Fruit fly (Drosophila melanogaster) whole organism, embryonic: ENCODE measurements around the gene MBD-like.

Source experiments
- B-H1 ChIP-seq: fragments of 200-800 bp; sonication (Bioruptor generic); IDR thresholded peaks from 3 replicates; pipeline ENCODE4 v1.3.6; 2022; ENCODE audit warnings: missing biosample characterization, missing genetic modification characterization
- C15 ChIP-seq: fragments of 200-800 bp; sonication (Bioruptor generic); IDR thresholded peaks from 3 replicates; pipeline ENCODE4 v1.3.6; 2022; ENCODE audit warnings: missing biosample characterization, missing genetic modification characterization
- CG1233 ChIP-seq: fragments of 200-800 bp; sonication (Bioruptor generic); optimal IDR thresholded peaks from 4 replicates; lab custom pipeline; 2018; ENCODE audit warnings: missing biosample characterization, mild to moderate bottlenecking, missing genetic modification characterization
- CG12391 ChIP-seq: fragments of 200-800 bp; sonication (Bioruptor generic); optimal IDR thresholded peaks from 3 replicates; lab custom pipeline; 2018; ENCODE audit warnings: missing biosample characterization, mild to moderate bottlenecking, missing genetic modification characterization, moderate library complexity
- CG15269 ChIP-seq: fragments of 200-800 bp; sonication (Bioruptor generic); optimal IDR thresholded peaks from 2 replicates; lab custom pipeline; 2018; ENCODE audit warnings: missing biosample characterization, mild to moderate bottlenecking, missing genetic modification characterization, moderate library complexity
- CG15601 ChIP-seq: fragments of 200-800 bp; sonication (Bioruptor generic); optimal IDR thresholded peaks from 3 replicates; lab custom pipeline; 2019; ENCODE audit warnings: missing biosample characterization, mild to moderate bottlenecking, missing genetic modification characterization, moderate library complexity
- CG17385 ChIP-seq: fragments of 200-800 bp; sonication (Bioruptor generic); optimal IDR thresholded peaks from 3 replicates; lab custom pipeline; 2018; ENCODE audit warnings: missing biosample characterization, mild to moderate bottlenecking, missing genetic modification characterization
- CG18599 ChIP-seq: fragments of 200-800 bp; sonication (Bioruptor generic); optimal IDR thresholded peaks from 3 replicates; lab custom pipeline; 2017; ENCODE audit warnings: missing biosample characterization, missing genetic modification characterization, mild to moderate bottlenecking, moderate library complexity, missing genetic modification reagents
- CG32767 ChIP-seq: fragments of 200-800 bp; sonication (Bioruptor generic); IDR thresholded peaks from 2 replicates; pipeline ENCODE4 v1.3.6; 2022; ENCODE audit warnings: missing biosample characterization, missing genetic modification characterization
- CG5180 ChIP-seq: fragments of 200-800 bp; sonication (Bioruptor generic); optimal IDR thresholded peaks from 3 replicates; lab custom pipeline; 2017; ENCODE audit warnings: missing biosample characterization, missing genetic modification characterization, mild to moderate bottlenecking, moderate library complexity, missing genetic modification reagents
- CG8290 ChIP-seq, 3 experiments: fragments of 200-800 bp; sonication (Bioruptor generic); optimal IDR thresholded peaks; 2 replicates each; lab custom pipeline; 2016 to 2019; ENCODE audit warnings: missing biosample characterization in 3 of 3, missing genetic modification characterization in 3 of 3, mild to moderate bottlenecking in 2 of 3, moderate library complexity in 1 of 3
- CG8924 ChIP-seq: fragments of 200-800 bp; optimal IDR thresholded peaks from 3 replicates; lab custom pipeline; 2019; ENCODE audit warnings: missing biosample characterization, mild to moderate bottlenecking, missing genetic modification characterization, moderate library complexity
- Camta ChIP-seq: fragments of 200-800 bp; sonication (Bioruptor generic); optimal IDR thresholded peaks from 2 replicates; lab custom pipeline; 2016; ENCODE audit warnings: missing biosample characterization, missing genetic modification characterization
- CoRest ChIP-seq: fragments of 200-800 bp; sonication (Bioruptor generic); optimal IDR thresholded peaks from 3 replicates; lab custom pipeline; 2018; ENCODE audit warnings: missing biosample characterization, mild to moderate bottlenecking, missing genetic modification characterization, moderate library complexity
- Dip3 ChIP-seq: fragments of 200-800 bp; sonication (Bioruptor generic); optimal IDR thresholded peaks from 3 replicates; lab custom pipeline; 2016; ENCODE audit warnings: missing biosample characterization, missing genetic modification characterization
- E2f2 ChIP-seq: fragments of 200-800 bp; sonication (Bioruptor generic); IDR thresholded peaks from 2 replicates; pipeline ENCODE4 v1.3.6; 2022; ENCODE audit warnings: missing biosample characterization, missing genetic modification characterization
- GATAe ChIP-seq: fragments of 200-800 bp; sonication (Bioruptor generic); conservative IDR thresholded peaks from 2 replicates; pipeline ENCODE4 v1.3.6; 2022; ENCODE audit warnings: missing biosample characterization, missing genetic modification characterization
- Hr3 ChIP-seq: fragments of 200-800 bp; sonication (Bioruptor generic); optimal IDR thresholded peaks from 3 replicates; lab custom pipeline; 2016; ENCODE audit warnings: missing biosample characterization, missing genetic modification characterization
- Jarid2 ChIP-seq: fragments of 200-800 bp; sonication (Bioruptor generic); optimal IDR thresholded peaks from 3 replicates; lab custom pipeline; 2017; ENCODE audit warnings: mild to moderate bottlenecking, missing biosample characterization, missing genetic modification reagents, missing genetic modification characterization
- Mad ChIP-seq: fragments of 200-800 bp; sonication (Bioruptor generic); optimal IDR thresholded peaks from 2 replicates; lab custom pipeline; 2016; ENCODE audit warnings: missing biosample characterization, missing genetic modification characterization
- Oli ChIP-seq: fragments of 200-800 bp; sonication (Bioruptor generic); optimal IDR thresholded peaks from 2 replicates; lab custom pipeline; 2018; ENCODE audit warnings: missing biosample characterization, mild to moderate bottlenecking, missing genetic modification characterization, moderate library complexity
- Side ChIP-seq: fragments of 200-800 bp; sonication (Bioruptor generic); optimal IDR thresholded peaks from 2 replicates; lab custom pipeline; 2016; ENCODE audit warnings: missing biosample characterization, missing genetic modification characterization
- Sry-δ ChIP-seq: fragments of 200-800 bp; sonication (Bioruptor generic); optimal IDR thresholded peaks from 2 replicates; lab custom pipeline; 2016; ENCODE audit warnings: missing biosample characterization, missing genetic modification characterization
- cas ChIP-seq: fragments of 200-800 bp; sonication (Bioruptor generic); IDR thresholded peaks from 2 replicates; pipeline ENCODE4 v1.3.6; 2022; ENCODE audit warnings: missing biosample characterization, missing genetic modification characterization
- chm ChIP-seq: fragments of 200-800 bp; sonication (Bioruptor generic); IDR thresholded peaks from 2 replicates; pipeline ENCODE4 v1.3.6; 2022; ENCODE audit warnings: missing biosample characterization, missing genetic modification characterization
- croc ChIP-seq: fragments of 200-800 bp; sonication (Bioruptor generic); conservative IDR thresholded peaks from 3 replicates; pipeline ENCODE4 v1.3.6; 2022; ENCODE audit warnings: missing biosample characterization, missing genetic modification characterization
- crol ChIP-seq: fragments of 200-800 bp; sonication (Bioruptor generic); IDR thresholded peaks from 2 replicates; pipeline ENCODE4 v1.3.6; 2022; ENCODE audit warnings: missing biosample characterization, missing genetic modification characterization
- dati ChIP-seq: fragments of 200-800 bp; sonication (Bioruptor generic); IDR thresholded peaks from 2 replicates; pipeline ENCODE4 v1.3.6; 2022; ENCODE audit warnings: missing biosample characterization, missing genetic modification characterization
- dm ChIP-seq: fragments of 200-800 bp; sonication (Bioruptor generic); optimal IDR thresholded peaks from 3 replicates; lab custom pipeline; 2016; ENCODE audit warnings: missing biosample characterization, missing genetic modification characterization
- dmrt11E ChIP-seq: fragments of 200-800 bp; sonication (Bioruptor generic); optimal IDR thresholded peaks from 3 replicates; lab custom pipeline; 2018; ENCODE audit warnings: missing biosample characterization, mild to moderate bottlenecking, missing genetic modification characterization, moderate library complexity
- ftz-f1 ChIP-seq: fragments of 200-800 bp; sonication (Bioruptor generic); optimal IDR thresholded peaks from 2 replicates; lab custom pipeline; 2016; ENCODE audit warnings: missing biosample characterization, missing genetic modification characterization
- gem ChIP-seq: fragments of 200-800 bp; sonication (Bioruptor generic); optimal IDR thresholded peaks from 2 replicates; lab custom pipeline; 2019; ENCODE audit warnings: missing biosample characterization, mild to moderate bottlenecking, missing genetic modification characterization, moderate library complexity
- hkb ChIP-seq, 2 experiments: fragments of 200-800 bp in 1 of 2; fragments of >200 bp in 1 of 2; sonication (Bioruptor generic) in 1 of 2; IDR thresholded peaks in 1 of 2; optimal IDR thresholded peaks in 1 of 2; 2 replicates each; pipeline versions ENCODE4 v1.3.6 to Lab custom; 2017 to 2022; ENCODE audit warnings: missing biosample characterization in 1 of 2, missing genetic modification characterization in 1 of 2
- insv ChIP-seq, 2 experiments: fragments of 200-800 bp; sonication (Bioruptor generic); optimal IDR thresholded peaks; 3 replicates each; lab custom pipeline; 2016 to 2018; ENCODE audit warnings: missing biosample characterization in 2 of 2, missing genetic modification characterization in 2 of 2
- lilli ChIP-seq: fragments of 200-800 bp; sonication (Bioruptor generic); optimal IDR thresholded peaks from 3 replicates; lab custom pipeline; 2016; ENCODE audit warnings: missing biosample characterization, missing genetic modification characterization
- lmd ChIP-seq: fragments of 200-800 bp; sonication (Bioruptor generic); IDR thresholded peaks from 2 replicates; pipeline ENCODE4 v1.3.6; 2022; ENCODE audit warnings: missing biosample characterization, missing genetic modification characterization
- nom ChIP-seq: fragments of 200-800 bp; sonication (Bioruptor generic); optimal IDR thresholded peaks from 2 replicates; lab custom pipeline; 2017; ENCODE audit warnings: missing biosample characterization, missing genetic modification characterization, mild to moderate bottlenecking, moderate library complexity, missing genetic modification reagents
- onecut ChIP-seq: fragments of 200-800 bp; sonication (Bioruptor generic); IDR thresholded peaks from 2 replicates; pipeline ENCODE4 v1.3.6; 2022; ENCODE audit warnings: missing biosample characterization, missing genetic modification characterization
- peb ChIP-seq: fragments of 200-800 bp; sonication (Bioruptor generic); IDR thresholded peaks from 2 replicates; pipeline ENCODE4 v1.3.6; 2022; ENCODE audit warnings: missing biosample characterization, missing genetic modification characterization
- pnt ChIP-seq: fragments of 200-800 bp; sonication (Bioruptor generic); optimal IDR thresholded peaks from 3 replicates; lab custom pipeline; 2016; ENCODE audit warnings: missing biosample characterization, missing genetic modification characterization
- pzg ChIP-seq: fragments of 200-800 bp; sonication (Bioruptor generic); optimal IDR thresholded peaks from 3 replicates; lab custom pipeline; 2018; ENCODE audit warnings: missing biosample characterization, mild to moderate bottlenecking, missing genetic modification characterization, moderate library complexity
- trem ChIP-seq: fragments of 200-800 bp; optimal IDR thresholded peaks from 3 replicates; lab custom pipeline; 2019; ENCODE audit warnings: missing biosample characterization, mild to moderate bottlenecking, missing genetic modification characterization, moderate library complexity
- yki ChIP-seq: fragments of >200 bp; optimal IDR thresholded peaks from 3 replicates; lab custom pipeline; 2018
- zen2 ChIP-seq: fragments of 200-800 bp; sonication (Bioruptor generic); IDR thresholded peaks from 3 replicates; pipeline ENCODE4 v1.3.6; 2022; ENCODE audit warnings: missing biosample characterization, missing genetic modification characterization; ENCODE audit not compliant: partially characterized antibody

Gene MBD-like

dm6 chr3R:9581089-9581520 lies 21.5 kb downstream of the MBD-like start, which contains the start of gene CG8301 (continued):
- TF ChIP-seq C15 (GFP tag; lab: Robert Waterston, UW) (no peak), zen2 (GFP tag; lab: Robert Waterston, UW) (0 out of 3 replicates have a peak, but pooled peaks have one; percentile 32), CG18599 (GFP tag; lab: Kevin White, UChicago) (peak; percentile 41), crol (peak; percentile 13; the same call in 1 of the 2 replicates), dati (GFP tag; lab: Robert Waterston, UW) (no peak), pzg (peak; percentile 10), chm (GFP tag; lab: Robert Waterston, UW) (peak; percentile 52; the same call in 1 of the 2 replicates), B-H1 (GFP tag; lab: Robert Waterston, UW) (0 out of 3 replicates have a peak, but pooled peaks have one; percentile 14), CG5180 (GFP tag; lab: Kevin White, UChicago) (peak; percentile 20), hkb (optimal IDR thresholded peaks at IDR 0.05; lab: Kevin White, UChicago) (no peak), hkb (GFP tag; IDR thresholded peaks at IDR 0.05; lab: Robert Waterston, UW) (peak; percentile 70), cas (no peak), CG8924 (tag; lab: Kevin White, UChicago) (peak; percentile 31), CG17385 (GFP tag; lab: Kevin White, UChicago) (peak; percentile 34), trem (tag; lab: Kevin White, UChicago) (no peak), CG8290 (GFP tag; optimal IDR thresholded peaks at IDR 0.05; lab: Kevin White, UChicago) (no peak), CG8290 (tag; optimal IDR thresholded peaks at IDR 0.05; lab: Kevin White, UChicago) (peak in 1 of 2 experiments; percentile 27), E2f2 (GFP tag; lab: Robert Waterston, UW) (peak; percentile 28; the same call in 1 of the 2 replicates), Hr3 (no peak), nom (GFP tag; lab: Kevin White, UChicago) (no peak), lmd (GFP tag; lab: Robert Waterston, UW) (no peak), yki (lab: Kevin White, UChicago) (no peak), CG1233 (GFP tag; lab: Kevin White, UChicago) (no peak), CG15269 (tag; lab: Kevin White, UChicago) (peak; percentile 52), CoRest (tag; lab: Kevin White, UChicago) (peak; percentile 15), insv (GFP tag; optimal IDR thresholded peaks at IDR 0.05; lab: Kevin White, UChicago) (no peak), gem (tag; lab: Kevin White, UChicago) (peak; percentile 62), CG32767 (0 out of 2 replicates have a peak, but pooled peaks have one; percentile 23)

- TF ChIP-seq CG15601 (tag; lab: Kevin White, UChicago): no peak
- TF ChIP-seq pnt (GFP tag; lab: Kevin White, UChicago): no peak
- TF ChIP-seq lilli (GFP tag; lab: Kevin White, UChicago): no peak
- TF ChIP-seq dmrt11E: no peak
- no peak for TF ChIP-seq Camta
- TF ChIP-seq croc (GFP tag; lab: Robert Waterston, UW): no peak
- no peak for TF ChIP-seq Side
- no peak for TF ChIP-seq Sry-δ (GFP tag; lab: Kevin White, UChicago)
- TF ChIP-seq Mad (GFP tag; lab: Kevin White, UChicago): no peak
- TF ChIP-seq Dip3 (GFP tag; lab: Kevin White, UChicago): no peak
These were observed 22.4 kb downstream of the MBD-like start for dm6 chr3R:9581973-9582372.

dm6 chr3R:9583122-9583521 lies 23.6 kb downstream of the MBD-like start, which contains the start of gene CG33654:
TSS of gene CG33654 (minus strand) at chr3R:9583222.
- TF ChIP-seq ftz-f1 (no peak), Oli (tag; lab: Kevin White, UChicago) (no peak), Jarid2 (GFP tag; lab: Kevin White, UChicago) (no peak), CG12391 (no peak), onecut (no peak), dm (GFP tag; lab: Kevin White, UChicago) (no peak), GATAe (GFP tag; lab: Robert Waterston, UW) (no peak), peb (GFP tag; lab: Robert Waterston, UW) (no peak)
